Fruit fly (Drosophila melanogaster) whole organism, wandering third instar larva: ENCODE measurements around the gene klu.

Source experiments
- CG32264 ChIP-seq: fragments of 200-800 bp; sonication (Bioruptor generic); optimal IDR thresholded peaks from 2 replicates; lab custom pipeline; 2016; ENCODE audit warnings: missing biosample characterization, missing genetic modification characterization
- CG9705 ChIP-seq: fragments of 200-800 bp; sonication (Bioruptor generic); optimal IDR thresholded peaks from 2 replicates; lab custom pipeline; 2018; ENCODE audit warnings: missing biosample characterization, mild to moderate bottlenecking, missing genetic modification characterization
- Mio ChIP-seq: sonication (Bioruptor generic); optimal IDR thresholded peaks from 2 replicates; lab custom pipeline; 2016; ENCODE audit warnings: missing biosample characterization, missing genetic modification characterization
- dsf ChIP-seq: sonication (Bioruptor generic); optimal IDR thresholded peaks from 2 replicates; lab custom pipeline; 2016; ENCODE audit warnings: missing biosample characterization, missing genetic modification characterization, borderline replicate concordance
- fru ChIP-seq: fragments of 200-800 bp; sonication (Bioruptor generic); optimal IDR thresholded peaks from 3 replicates; lab custom pipeline; 2016; ENCODE audit warnings: missing biosample characterization, mild to moderate bottlenecking, missing genetic modification characterization
- psq ChIP-seq: fragments of 200-800 bp; sonication (Bioruptor generic); optimal IDR thresholded peaks from 3 replicates; lab custom pipeline; 2017; ENCODE audit warnings: missing biosample characterization, mild to moderate bottlenecking, missing genetic modification characterization, moderate library complexity
- rgr ChIP-seq: fragments of 200-800 bp; sonication (Bioruptor generic); optimal IDR thresholded peaks from 3 replicates; lab custom pipeline; 2016; ENCODE audit warnings: missing biosample characterization, mild to moderate bottlenecking, missing genetic modification characterization

- TF ChIP-seq psq (GFP tag; lab: Kevin White, UChicago) (no peak), rgr (no peak), CG32264 (GFP tag; lab: Kevin White, UChicago) (no peak), dsf (no peak), Mio (GFP tag; lab: Kevin White, UChicago) (no peak), fru (no peak), CG9705 (no peak)
Measured at dm6 chr3L:10938108-10938507, 70.9 kb downstream of the klu start.
